Worm (Caenorhabditis elegans): ENCODE measurements around the gene wdr-62.

ce11 chrV:9499295-9499694, 55.4 kb downstream of the wdr-62 start:
- TF ChIP-seq lin-13 (GFP tag; optimal IDR thresholded peaks at IDR 0.05): no peak
- TF ChIP-seq zag-1 (tag; optimal IDR thresholded peaks at IDR 0.05): no peak
- TF ChIP-seq fos-1 (tag; optimal IDR thresholded peaks at IDR 0.05): no peak
- no peak for TF ChIP-seq nhr-11 (tag; optimal IDR thresholded peaks at IDR 0.05)
- TF ChIP-seq nhr-23 (tag; optimal IDR thresholded peaks at IDR 0.05): no peak
- TF ChIP-seq gmeb-1 (tag; optimal IDR thresholded peaks at IDR 0.05): no peak
- no peak for TF ChIP-seq nhr-12 (tag; optimal IDR thresholded peaks at IDR 0.05)
- TF ChIP-seq mdl-1 (tag; optimal IDR thresholded peaks at IDR 0.05): no peak
- no peak for TF ChIP-seq dmd-4 (tag; optimal IDR thresholded peaks at IDR 0.05)
- no peak for TF ChIP-seq unc-39 (tag; optimal IDR thresholded peaks at IDR 0.05)
- no peak for TF ChIP-seq nhr-237 (tag; optimal IDR thresholded peaks at IDR 0.05)
- no peak for TF ChIP-seq lsy-2 (tag; optimal IDR thresholded peaks at IDR 0.05)
- no peak for TF ChIP-seq nhr-25 (tag; optimal IDR thresholded peaks at IDR 0.05)
- no peak for TF ChIP-seq sem-4 (tag; optimal IDR thresholded peaks at IDR 0.05)

Data from whole organism, L2 larva.